Fruit fly (Drosophila melanogaster): ENCODE results near the gene IFT57.

DNA sequence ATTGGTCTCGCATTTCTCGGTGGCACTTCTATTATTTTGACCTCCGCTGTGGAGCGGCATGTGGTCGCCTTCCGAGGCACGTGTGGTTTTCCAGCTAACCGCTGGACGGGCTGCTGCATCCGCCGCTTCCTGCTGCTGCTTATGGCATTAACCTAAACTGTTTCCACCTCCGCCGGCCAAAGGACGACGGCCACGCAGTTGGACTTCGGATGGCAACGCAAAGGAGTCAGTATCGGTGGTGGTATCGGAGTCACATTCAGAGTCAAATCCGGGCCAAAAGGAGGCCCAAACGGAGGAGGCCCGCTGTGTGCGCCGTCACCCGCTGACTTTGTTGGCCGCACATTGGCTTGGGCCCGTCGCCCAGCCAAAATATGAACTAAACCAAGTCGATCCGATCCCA is 19.2 kb downstream of the IFT57 start:
- TF ChIP-seq psq (optimal IDR thresholded peaks at IDR 0.05) (no peak), Sin3A (optimal IDR thresholded peaks at IDR 0.05) (no peak), Myc (optimal IDR thresholded peaks at IDR 0.05) (no peak), h (optimal IDR thresholded peaks at IDR 0.05) (no peak), insv (optimal IDR thresholded peaks at IDR 0.05) (no peak), ttk (optimal IDR thresholded peaks at IDR 0.05) (no peak)
